Worm (Caenorhabditis elegans): ENCODE results near the gene igeg-1.

ce11 chrIV:4608661-4609060, 46.2 kb downstream of the igeg-1 start:
- TF ChIP-seq sea-1 (GFP tag; conservative IDR thresholded peaks at IDR 0.05) (no peak), pes-1 (GFP tag; IDR thresholded peaks at IDR 0.05) (no peak), ama-1 (optimal IDR thresholded peaks at IDR 0.05) (no peak), tbx-11 (GFP tag; IDR thresholded peaks at IDR 0.05) (no peak)
